Fruit fly (Drosophila melanogaster) whole organism, embryonic: Measurements from ENCODE around the gene Cyp311a1.
A peak's percentile ranks its signal among the peaks of the same experiment; 100 is the strongest.

Experiments
- Awh ChIP-seq: fragments of 200-800 bp; sonication (Bioruptor generic); IDR thresholded peaks from 2 replicates; pipeline ENCODE4, ENCODE4 v1.3.6; 2022; ENCODE audit warnings: missing biosample characterization, missing genetic modification characterization
- B-H2 ChIP-seq: fragments of 200-800 bp; sonication (Bioruptor generic); optimal IDR thresholded peaks from 2 replicates; lab custom pipeline; 2018; ENCODE audit warnings: missing biosample characterization, mild to moderate bottlenecking, missing genetic modification characterization
- CG11456 ChIP-seq: fragments of 200-800 bp; sonication (Bioruptor generic); IDR thresholded peaks from 3 replicates; pipeline ENCODE4 v1.3.6; 2022; ENCODE audit warnings: missing biosample characterization, missing genetic modification characterization
- CG11723 ChIP-seq: fragments of 200-800 bp; sonication (Bioruptor generic); optimal IDR thresholded peaks from 2 replicates; lab custom pipeline; 2017; ENCODE audit warnings: missing biosample characterization, mild to moderate bottlenecking, missing genetic modification characterization
- CG13123 ChIP-seq: fragments of 200-800 bp; sonication (Bioruptor generic); optimal IDR thresholded peaks from 2 replicates; lab custom pipeline; 2016; ENCODE audit warnings: missing biosample characterization, missing genetic modification characterization
- CG14710 ChIP-seq: fragments of 200-800 bp; sonication (Bioruptor generic); optimal IDR thresholded peaks from 3 replicates; lab custom pipeline; 2019; ENCODE audit warnings: missing biosample characterization, mild to moderate bottlenecking, missing genetic modification characterization, moderate library complexity
- CG15269 ChIP-seq: fragments of 200-800 bp; sonication (Bioruptor generic); optimal IDR thresholded peaks from 2 replicates; lab custom pipeline; 2018; ENCODE audit warnings: missing biosample characterization, mild to moderate bottlenecking, missing genetic modification characterization, moderate library complexity
- CG18262 ChIP-seq: fragments of 200-800 bp; optimal IDR thresholded peaks from 3 replicates; lab custom pipeline; 2019; ENCODE audit warnings: missing biosample characterization, mild to moderate bottlenecking, missing genetic modification characterization, moderate library complexity
- CG32767 ChIP-seq: fragments of 200-800 bp; sonication (Bioruptor generic); IDR thresholded peaks from 2 replicates; pipeline ENCODE4 v1.3.6; 2022; ENCODE audit warnings: missing biosample characterization, missing genetic modification characterization
- CG3726 ChIP-seq: fragments of 200-800 bp; sonication (Bioruptor generic); IDR thresholded peaks from 3 replicates; pipeline ENCODE4, ENCODE4 v1.3.6; 2022; ENCODE audit warnings: missing biosample characterization, missing genetic modification characterization
- CG3995 ChIP-seq: fragments of 200-800 bp; sonication (Bioruptor generic); optimal IDR thresholded peaks from 3 replicates; lab custom pipeline; 2016; ENCODE audit warnings: missing biosample characterization, missing genetic modification characterization
- CG4328 ChIP-seq: fragments of 200-800 bp; sonication (Bioruptor generic); optimal IDR thresholded peaks from 3 replicates; lab custom pipeline; 2017; ENCODE audit warnings: missing biosample characterization, missing genetic modification reagents, missing genetic modification characterization
- CG4854 ChIP-seq: fragments of 200-800 bp; sonication (Bioruptor generic); optimal IDR thresholded peaks from 2 replicates; lab custom pipeline; 2016; ENCODE audit warnings: missing biosample characterization, missing genetic modification characterization, inconsistent platforms
- CG5953 ChIP-seq: fragments of 200-800 bp; sonication (Bioruptor generic); IDR thresholded peaks from 2 replicates; pipeline ENCODE4 v1.3.6; 2022; ENCODE audit warnings: missing biosample characterization, missing genetic modification characterization
- CG7786 ChIP-seq: fragments of 200-800 bp; sonication (Bioruptor generic); optimal IDR thresholded peaks from 2 replicates; lab custom pipeline; 2016; ENCODE audit warnings: missing biosample characterization, missing genetic modification characterization
- CG7839 ChIP-seq: fragments of 200-800 bp; sonication (Bioruptor generic); optimal IDR thresholded peaks from 3 replicates; lab custom pipeline; 2018; ENCODE audit warnings: missing biosample characterization, mild to moderate bottlenecking, missing genetic modification characterization, moderate library complexity
- CHES-1-like ChIP-seq: fragments of 200-800 bp; sonication (Bioruptor generic); optimal IDR thresholded peaks from 2 replicates; lab custom pipeline; 2016; ENCODE audit warnings: missing biosample characterization, missing genetic modification characterization
- Camta ChIP-seq: fragments of 200-800 bp; sonication (Bioruptor generic); optimal IDR thresholded peaks from 2 replicates; lab custom pipeline; 2016; ENCODE audit warnings: missing biosample characterization, missing genetic modification characterization
- Dbx ChIP-seq: fragments of 200-800 bp; sonication (Bioruptor generic); IDR thresholded peaks from 3 replicates; pipeline ENCODE4 v1.3.6; 2022; ENCODE audit warnings: missing biosample characterization, missing genetic modification characterization
- ERR ChIP-seq: fragments of 200-800 bp; sonication (Bioruptor generic); optimal IDR thresholded peaks from 2 replicates; lab custom pipeline; 2016; ENCODE audit warnings: missing biosample characterization, missing genetic modification characterization
- Gug ChIP-seq: fragments of 200-800 bp; sonication (Bioruptor generic); IDR thresholded peaks from 4 replicates; pipeline ENCODE4 v1.3.6; 2022; ENCODE audit warnings: missing biosample characterization, missing genetic modification characterization
- Kr ChIP-seq: fragments of 200-800 bp; sonication (Bioruptor generic); optimal IDR thresholded peaks from 2 replicates; lab custom pipeline; 2017; ENCODE audit warnings: missing biosample characterization, mild to moderate bottlenecking, missing genetic modification characterization
- Myb ChIP-seq: fragments of 200-800 bp; sonication (Bioruptor generic); optimal IDR thresholded peaks from 2 replicates; lab custom pipeline; 2016; ENCODE audit warnings: missing biosample characterization, missing genetic modification characterization
- NC2α ChIP-seq: fragments of 200-800 bp; sonication (Bioruptor generic); optimal IDR thresholded peaks from 2 replicates; lab custom pipeline; 2016; ENCODE audit warnings: missing biosample characterization, missing genetic modification characterization
- Nf-YC ChIP-seq: fragments of 200-800 bp; optimal IDR thresholded peaks from 3 replicates; lab custom pipeline; 2019; ENCODE audit warnings: missing biosample characterization, mild to moderate bottlenecking, missing genetic modification characterization, moderate library complexity
- Sin3A ChIP-seq: fragments of >200 bp; optimal IDR thresholded peaks from 2 replicates; lab custom pipeline; 2018
- Six4 ChIP-seq: fragments of 200-800 bp; sonication (Bioruptor generic); optimal IDR thresholded peaks from 2 replicates; lab custom pipeline; 2016; ENCODE audit warnings: missing biosample characterization, missing genetic modification characterization
- Sox100B ChIP-seq: fragments of 200-800 bp; sonication (Bioruptor generic); optimal IDR thresholded peaks from 3 replicates; lab custom pipeline; 2018; ENCODE audit warnings: missing biosample characterization, mild to moderate bottlenecking, missing genetic modification characterization
- Spps ChIP-seq: fragments of 200-800 bp; sonication (Bioruptor generic); optimal IDR thresholded peaks from 2 replicates; lab custom pipeline; 2018; ENCODE audit warnings: missing biosample characterization, mild to moderate bottlenecking, missing genetic modification characterization
- Usf ChIP-seq: fragments of 200-800 bp; sonication (Bioruptor generic); optimal IDR thresholded peaks from 2 replicates; lab custom pipeline; 2017; ENCODE audit warnings: missing genotype, missing biosample characterization, missing genetic modification characterization
- Xbp1 ChIP-seq: fragments of 200-800 bp; sonication (Bioruptor generic); optimal IDR thresholded peaks from 3 replicates; lab custom pipeline; 2016; ENCODE audit warnings: missing biosample characterization, mild to moderate bottlenecking, missing genetic modification characterization
- bigmax ChIP-seq: fragments of 200-800 bp; sonication (Bioruptor generic); optimal IDR thresholded peaks from 2 replicates; lab custom pipeline; 2018; ENCODE audit warnings: missing biosample characterization, mild to moderate bottlenecking, missing genetic modification characterization
- cas ChIP-seq: fragments of 200-800 bp; sonication (Bioruptor generic); IDR thresholded peaks from 2 replicates; pipeline ENCODE4 v1.3.6; 2022; ENCODE audit warnings: missing biosample characterization, missing genetic modification characterization
- dysf ChIP-seq: fragments of 200-800 bp; sonication (Bioruptor generic); IDR thresholded peaks from 3 replicates; pipeline ENCODE4 v1.3.6; 2022; ENCODE audit warnings: missing biosample characterization, missing genetic modification characterization
- fru ChIP-seq: fragments of >200 bp; optimal IDR thresholded peaks from 2 replicates; lab custom pipeline; 2017
- gcm ChIP-seq: fragments of 200-800 bp; sonication (Bioruptor generic); optimal IDR thresholded peaks from 2 replicates; lab custom pipeline; 2019; ENCODE audit warnings: missing biosample characterization, mild to moderate bottlenecking, missing genetic modification characterization, moderate library complexity
- gfzf ChIP-seq: fragments of 200-800 bp; sonication (Bioruptor generic); optimal IDR thresholded peaks from 2 replicates; lab custom pipeline; 2016; ENCODE audit warnings: missing biosample characterization, mild to moderate bottlenecking, missing genetic modification characterization, moderate library complexity
- grn ChIP-seq: fragments of 200-800 bp; sonication (Bioruptor generic); optimal IDR thresholded peaks from 3 replicates; lab custom pipeline; 2017; ENCODE audit warnings: missing biosample characterization, missing genetic modification characterization
- gro ChIP-seq: fragments of 200-800 bp; sonication (Bioruptor generic); optimal IDR thresholded peaks from 2 replicates; lab custom pipeline; 2016; ENCODE audit warnings: missing biosample characterization, missing genetic modification characterization
- hbn ChIP-seq: fragments of 200-800 bp; sonication (Bioruptor generic); IDR thresholded peaks from 2 replicates; pipeline ENCODE4 v1.3.6; 2022; ENCODE audit warnings: missing biosample characterization, missing genetic modification characterization; ENCODE audit not compliant: partially characterized antibody
- lola ChIP-seq, 3 experiments: fragments of >200 bp in 2 of 3; fragments of 200-800 bp in 1 of 3; sonication (Bioruptor generic) in 1 of 3; optimal IDR thresholded peaks; 2 replicates each; lab custom pipeline; 2017 to 2019; ENCODE audit warnings: missing biosample characterization in 3 of 3, missing genetic modification characterization in 3 of 3, mild to moderate bottlenecking in 1 of 3, moderate library complexity in 1 of 3
- lov ChIP-seq, 2 experiments: fragments of 200-800 bp in 1 of 2; fragments of >200 bp in 1 of 2; sonication (Bioruptor generic) in 1 of 2; IDR thresholded peaks in 1 of 2; optimal IDR thresholded peaks in 1 of 2; 2 replicates in 1 of 2; 3 replicates in 1 of 2; pipeline versions ENCODE4 v1.3.6 to Lab custom; 2017 to 2022; ENCODE audit warnings: missing biosample characterization in 1 of 2, missing genetic modification characterization in 1 of 2
- mld ChIP-seq: fragments of 200-800 bp; sonication (Bioruptor generic); IDR thresholded peaks from 3 replicates; pipeline ENCODE4 v1.3.6; 2022; ENCODE audit warnings: missing biosample characterization, missing genetic modification characterization; ENCODE audit not compliant: partially characterized antibody
- pros ChIP-seq: fragments of 200-800 bp; sonication (Bioruptor generic); optimal IDR thresholded peaks from 3 replicates; lab custom pipeline; 2019; ENCODE audit warnings: missing biosample characterization, mild to moderate bottlenecking, missing genetic modification characterization, moderate library complexity
- sens ChIP-seq: fragments of 200-800 bp; sonication (Bioruptor generic); peaks from one replicate; lab custom pipeline; 2016; ENCODE audit warnings: missing biosample characterization, missing genetic modification characterization
- sisA ChIP-seq: fragments of 200-800 bp; sonication (Bioruptor generic); IDR thresholded peaks from 2 replicates; pipeline ENCODE4 v1.3.6; 2022; ENCODE audit warnings: missing biosample characterization, missing genetic modification characterization
- sqz ChIP-seq: fragments of 200-800 bp; sonication (Bioruptor generic); optimal IDR thresholded peaks from 3 replicates; lab custom pipeline; 2018; ENCODE audit warnings: missing biosample characterization, mild to moderate bottlenecking, missing genetic modification characterization
- trh ChIP-seq: fragments of 200-800 bp; sonication (Bioruptor generic); optimal IDR thresholded peaks from 2 replicates; lab custom pipeline; 2016; ENCODE audit warnings: missing biosample characterization, missing genetic modification characterization
- unc-4 ChIP-seq: fragments of 200-800 bp; sonication (Bioruptor generic); IDR thresholded peaks from 2 replicates; pipeline ENCODE4 v1.3.6; 2022; ENCODE audit warnings: missing biosample characterization, missing genetic modification characterization; ENCODE audit not compliant: partially characterized antibody
- z ChIP-seq: fragments of 200-800 bp; sonication (Bioruptor generic); IDR thresholded peaks from 3 replicates; pipeline ENCODE4 v1.3.6; 2022; ENCODE audit warnings: missing biosample characterization, missing genetic modification characterization

Cyp311a1 gene

dm6 chrX:12006678-12007441 is 24.4 kb downstream of the Cyp311a1 start, which contains the start of gene CG1806 (continued):
- TF ChIP-seq bigmax (GFP tag; lab: Kevin White, UChicago) (no peak), CG4854 (GFP tag; lab: Kevin White, UChicago) (no peak), B-H2 (GFP tag; lab: Kevin White, UChicago) (no peak), Awh (GFP tag; lab: Robert Waterston, UW) (no peak), CG5953 (no peak), gfzf (GFP tag; lab: Kevin White, UChicago) (no peak), lov (optimal IDR thresholded peaks at IDR 0.05; lab: Kevin White, UChicago) (no peak), lov (GFP tag; IDR thresholded peaks at IDR 0.05; lab: Robert Waterston, UW) (0 out of 3 replicates have a peak, but pooled peaks have one; percentile 43), gro (GFP tag; lab: Kevin White, UChicago) (peak; percentile 54), Dbx (GFP tag; lab: Robert Waterston, UW) (peak; percentile 45; the same call in 1 of the 3 replicates), CG3726 (GFP tag; lab: Robert Waterston, UW) (no peak), Usf (no peak), Sin3A (lab: Kevin White, UChicago) (no peak), Kr (GFP tag; lab: Kevin White, UChicago) (no peak), CG3995 (no peak), cas (GFP tag; lab: Robert Waterston, UW) (0 out of 2 replicates have a peak, but pooled peaks have one; percentile 13), CG18262 (no peak), CG14710 (tag; lab: Kevin White, UChicago) (no peak), CG7839 (tag; lab: Kevin White, UChicago) (peak; percentile 10), Gug (GFP tag; lab: Robert Waterston, UW) (no peak), pros (GFP tag; lab: Kevin White, UChicago) (no peak), Six4 (GFP tag; lab: Kevin White, UChicago) (no peak), CG4328 (GFP tag; lab: Kevin White, UChicago) (no peak), sisA (GFP tag; lab: Robert Waterston, UW) (no peak), gcm (GFP tag; lab: Kevin White, UChicago) (peak; percentile 17), fru (lab: Kevin White, UChicago) (no peak), CG13123 (GFP tag; lab: Kevin White, UChicago) (no peak), sqz (GFP tag; lab: Kevin White, UChicago) (peak; percentile 68), lola (GFP tag; optimal IDR thresholded peaks at IDR 0.05; lab: Kevin White, UChicago) (no peak), unc-4 (peak; percentile 34; the same call in 1 of the 2 replicates), ERR (GFP tag; lab: Kevin White, UChicago) (no peak), CG15269 (tag; lab: Kevin White, UChicago) (peak; percentile 4), Sox100B (GFP tag; lab: Kevin White, UChicago) (no peak), Camta (no peak), Nf-YC (no peak), CG11723 (no peak), Xbp1 (no peak), dysf (GFP tag; lab: Robert Waterston, UW) (no peak), z (GFP tag; lab: Robert Waterston, UW) (peak; percentile 62; the same call in 1 of the 3 replicates), CG7786 (GFP tag; lab: Kevin White, UChicago) (no peak), mld (GFP tag; lab: Robert Waterston, UW) (no peak), trh (GFP tag; lab: Kevin White, UChicago) (no peak), Spps (tag; lab: Kevin White, UChicago) (no peak), hbn (GFP tag; lab: Robert Waterston, UW) (peak; percentile 34; the same call in 1 of the 2 replicates), CG32767 (GFP tag; lab: Robert Waterston, UW) (no peak), sens (GFP tag; lab: Kevin White, UChicago) (peak; percentile 68), grn (GFP tag; lab: Kevin White, UChicago) (no peak), NC2α (GFP tag; lab: Kevin White, UChicago) (no peak), CG11456 (no peak), Myb (GFP tag; lab: Kevin White, UChicago) (no peak), CHES-1-like (GFP tag; lab: Kevin White, UChicago) (no peak)
